Fruit fly (Drosophila melanogaster) whole organism, adult: ENCODE measurements around the gene CG31038.

Experiments used
- CG11617 ChIP-seq: fragments of 200-800 bp; sonication (Bioruptor generic); optimal IDR thresholded peaks from 2 replicates; lab custom pipeline; 2017; ENCODE audit warnings: mild to moderate bottlenecking, missing biosample characterization, missing genetic modification reagents, missing genetic modification characterization
- CG12768 ChIP-seq: fragments of 200-800 bp; sonication (Bioruptor generic); optimal IDR thresholded peaks from 2 replicates; lab custom pipeline; 2017; ENCODE audit warnings: missing biosample characterization, missing genetic modification characterization, mild to moderate bottlenecking, moderate library complexity, missing genetic modification reagents
- CG14711 ChIP-seq: fragments of 200-800 bp; sonication (Bioruptor generic); optimal IDR thresholded peaks from 2 replicates; lab custom pipeline; 2018; ENCODE audit warnings: missing biosample characterization, mild to moderate bottlenecking, missing genetic modification characterization, moderate library complexity
- CG33017 ChIP-seq: fragments of 200-800 bp; sonication (Bioruptor generic); optimal IDR thresholded peaks from 2 replicates; lab custom pipeline; 2018; ENCODE audit warnings: missing biosample characterization, mild to moderate bottlenecking, missing genetic modification characterization, moderate library complexity
- CG5204 ChIP-seq: fragments of 200-800 bp; sonication (Bioruptor generic); optimal IDR thresholded peaks from 2 replicates; lab custom pipeline; 2016; ENCODE audit warnings: missing biosample characterization, missing genetic modification characterization
- CG7045 ChIP-seq: fragments of 200-800 bp; sonication (Bioruptor generic); optimal IDR thresholded peaks from 2 replicates; lab custom pipeline; 2017; ENCODE audit warnings: missing biosample characterization, mild to moderate bottlenecking, missing genetic modification characterization
- CG7101 ChIP-seq: fragments of 200-800 bp; sonication (Bioruptor generic); optimal IDR thresholded peaks from 2 replicates; lab custom pipeline; 2018; ENCODE audit warnings: missing biosample characterization, mild to moderate bottlenecking, missing genetic modification characterization, moderate library complexity
- Clk ChIP-seq: fragments of 200-800 bp; sonication (Bioruptor generic); optimal IDR thresholded peaks from 2 replicates; lab custom pipeline; 2017; ENCODE audit warnings: missing biosample characterization, missing genetic modification characterization
- Mnt ChIP-seq: fragments of 200-800 bp; sonication (Bioruptor generic); optimal IDR thresholded peaks from 2 replicates; lab custom pipeline; 2016; ENCODE audit warnings: missing biosample characterization, mild to moderate bottlenecking, missing genetic modification characterization
- cic ChIP-seq: fragments of 200-800 bp; sonication (Bioruptor generic); optimal IDR thresholded peaks from 2 replicates; lab custom pipeline; 2017; ENCODE audit warnings: missing biosample characterization, mild to moderate bottlenecking, missing genetic modification characterization, moderate library complexity
- kay ChIP-seq: fragments of 200-800 bp; sonication (Bioruptor generic); peaks from one replicate; lab custom pipeline; 2016; ENCODE audit warnings: missing biosample characterization, missing genetic modification characterization, borderline replicate concordance
- ovo ChIP-seq: fragments of 200-800 bp; sonication (Bioruptor generic); optimal IDR thresholded peaks from 2 replicates; lab custom pipeline; 2016; ENCODE audit warnings: missing biosample characterization, missing genetic modification characterization
- pad ChIP-seq: fragments of 200-800 bp; sonication (Bioruptor generic); optimal IDR thresholded peaks from 3 replicates; lab custom pipeline; 2017; ENCODE audit warnings: missing biosample characterization, missing genetic modification characterization, mild to moderate bottlenecking, moderate library complexity, missing genetic modification reagents
- tj ChIP-seq: fragments of 200-800 bp; sonication (Bioruptor generic); optimal IDR thresholded peaks from 3 replicates; lab custom pipeline; 2017; ENCODE audit warnings: missing biosample characterization, mild to moderate bottlenecking, missing genetic modification characterization, moderate library complexity

DNA sequence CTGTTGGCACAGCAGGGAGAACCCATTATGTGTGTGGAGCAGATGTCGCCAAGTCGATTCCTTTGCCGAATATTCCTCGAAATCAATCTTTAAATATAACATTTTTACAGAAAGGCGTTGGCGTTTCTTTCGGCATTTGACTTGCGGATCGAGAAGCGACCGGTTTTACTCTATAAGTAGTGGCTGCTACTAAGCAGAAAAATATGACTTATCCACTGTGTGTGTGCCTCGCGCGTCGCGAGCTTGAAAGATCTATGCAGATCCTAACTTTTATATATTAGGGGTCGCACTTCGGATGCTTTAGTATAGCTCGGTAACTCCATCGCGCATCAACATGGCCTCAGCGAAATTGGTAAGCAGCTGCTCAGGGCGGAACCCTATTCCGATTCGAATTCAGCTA is 28.3 kb downstream of the CG31038 start, which contains the start of gene CG15515:
- TF ChIP-seq CG7045 (GFP tag; lab: Kevin White, UChicago), result no peak
- TF ChIP-seq CG12768 (GFP tag; lab: Kevin White, UChicago), result no peak
- TF ChIP-seq CG14711 (tag; lab: Kevin White, UChicago), result no peak
- TF ChIP-seq cic (GFP tag; lab: Kevin White, UChicago), result no peak
- TF ChIP-seq Clk, result no peak
- no peak for TF ChIP-seq CG7101 (tag; lab: Kevin White, UChicago)
- no peak for TF ChIP-seq kay (GFP tag; lab: Kevin White, UChicago)
- TF ChIP-seq tj (GFP tag; lab: Kevin White, UChicago), result no peak
- no peak for TF ChIP-seq ovo
- no peak for TF ChIP-seq CG33017 (tag; lab: Kevin White, UChicago)
- no peak for TF ChIP-seq pad (GFP tag; lab: Kevin White, UChicago)
- TF ChIP-seq Mnt (GFP tag; lab: Kevin White, UChicago), result no peak
- TF ChIP-seq CG11617 (GFP tag; lab: Kevin White, UChicago), result no peak
- no peak for TF ChIP-seq CG5204 (GFP tag; lab: Kevin White, UChicago)
